Worm (Caenorhabditis elegans) whole organism, L2 larva: ENCODE data around the gene cec-1.

Source experiments
- C34F6.9 ChIP-seq: fragments of 150-350 bp; optimal IDR thresholded peaks from 2 replicates; lab custom pipeline; 2014; ENCODE audit warnings: missing biosample characterization, missing genetic modification characterization
- F13H6.1 ChIP-seq: sonication (generic microtip); optimal IDR thresholded peaks from 2 replicates; lab custom pipeline; 2016; ENCODE audit warnings: missing genetic modification characterization, missing compliant biosample characterization
- R02D3.7 ChIP-seq: fragments of 150-350 bp; optimal IDR thresholded peaks from 2 replicates; lab custom pipeline; 2014; ENCODE audit warnings: missing biosample characterization, missing genetic modification characterization
- Y55F3AM.14 ChIP-seq: fragments of 200-800 bp; sonication (Bioruptor generic); optimal IDR thresholded peaks from 2 replicates; lab custom pipeline; 2018; ENCODE audit warnings: mild to moderate bottlenecking, missing genetic modification characterization, missing compliant biosample characterization
- ZK546.5 ChIP-seq: sonication (generic microtip); optimal IDR thresholded peaks from 2 replicates; lab custom pipeline; 2017; ENCODE audit warnings: missing biosample characterization, missing genetic modification characterization
- alr-1 ChIP-seq: fragments of 150-350 bp; optimal IDR thresholded peaks from 2 replicates; lab custom pipeline; 2014; ENCODE audit warnings: missing biosample characterization, missing genetic modification characterization
- aly-2 ChIP-seq: fragments of 150-350 bp; optimal IDR thresholded peaks from 2 replicates; lab custom pipeline; 2014; ENCODE audit warnings: missing biosample characterization, missing genetic modification characterization
- ama-1 ChIP-seq: fragments of 150-350 bp; optimal IDR thresholded peaks from 2 replicates; lab custom pipeline; 2018; ENCODE audit warnings: inconsistent platforms
- blmp-1 ChIP-seq: sonication (generic microtip); optimal IDR thresholded peaks from 2 replicates; lab custom pipeline; 2017; ENCODE audit warnings: missing genetic modification characterization, mild to moderate bottlenecking, missing compliant biosample characterization, antibody characterized with exemption, moderate library complexity; ENCODE audit not compliant: insufficient read depth
- ceh-16 ChIP-seq: fragments of 150-350 bp; optimal IDR thresholded peaks from 2 replicates; lab custom pipeline; 2014; ENCODE audit warnings: missing biosample characterization, missing genetic modification characterization
- ceh-82 ChIP-seq: fragments of 150-350 bp; optimal IDR thresholded peaks from 2 replicates; lab custom pipeline; 2014; ENCODE audit warnings: missing biosample characterization, missing genetic modification characterization
- crh-2 ChIP-seq: sonication (generic microtip); optimal IDR thresholded peaks from 2 replicates; lab custom pipeline; 2017; ENCODE audit warnings: missing biosample characterization, missing genetic modification characterization
- dmd-4 ChIP-seq: sonication (generic microtip); optimal IDR thresholded peaks from 2 replicates; lab custom pipeline; 2017; ENCODE audit warnings: missing biosample characterization, missing genetic modification characterization
- egl-27 ChIP-seq: sonication (generic microtip); optimal IDR thresholded peaks from 3 replicates; lab custom pipeline; 2017; ENCODE audit warnings: missing biosample characterization, missing genetic modification reagents, missing genetic modification characterization
- elt-1 ChIP-seq: fragments of 150-350 bp; optimal IDR thresholded peaks from 2 replicates; lab custom pipeline; 2014; ENCODE audit warnings: missing biosample characterization, missing genetic modification characterization
- elt-3 ChIP-seq: sonication (generic microtip); optimal IDR thresholded peaks from 2 replicates; lab custom pipeline; 2017; ENCODE audit warnings: missing biosample characterization, missing genetic modification characterization
- fos-1 ChIP-seq: fragments of 150-350 bp; optimal IDR thresholded peaks from 2 replicates; lab custom pipeline; 2014; ENCODE audit warnings: missing biosample characterization, missing genetic modification characterization
- gmeb-1 ChIP-seq: fragments of 150-350 bp; optimal IDR thresholded peaks from 2 replicates; lab custom pipeline; 2014; ENCODE audit warnings: missing biosample characterization, missing genetic modification characterization
- lin-11 ChIP-seq: fragments of 150-350 bp; sonication (generic microtip); optimal IDR thresholded peaks from 2 replicates; lab custom pipeline; 2014; ENCODE audit warnings: missing biosample characterization, missing genetic modification characterization, inconsistent platforms, mixed read lengths
- lin-13 ChIP-seq: fragments of 150-350 bp; optimal IDR thresholded peaks from 2 replicates; lab custom pipeline; 2014; ENCODE audit warnings: missing biosample characterization, missing genetic modification reagents, missing genetic modification characterization
- lin-39 ChIP-seq: fragments of 150-350 bp; optimal IDR thresholded peaks from 2 replicates; lab custom pipeline; 2014; ENCODE audit warnings: missing biosample characterization, missing genetic modification reagents, missing genetic modification characterization
- lsy-2 ChIP-seq, 2 experiments: fragments of 150-350 bp in 1 of 2; sonication (generic microtip) in 1 of 2; optimal IDR thresholded peaks; 2 replicates each; lab custom pipeline; 2014 to 2017; ENCODE audit warnings: missing biosample characterization in 2 of 2, missing genetic modification characterization in 2 of 2
- mab-5 ChIP-seq: fragments of 150-350 bp; optimal IDR thresholded peaks from 2 replicates; lab custom pipeline; 2014; ENCODE audit warnings: missing biosample characterization, missing genetic modification characterization
- mbf-1 ChIP-seq: sonication (generic microtip); optimal IDR thresholded peaks from 2 replicates; lab custom pipeline; 2017; ENCODE audit warnings: missing biosample characterization, missing genetic modification characterization
- mdl-1 ChIP-seq, 2 experiments: fragments of 150-350 bp in 1 of 2; sonication (generic microtip) in 1 of 2; optimal IDR thresholded peaks; 2 replicates each; lab custom pipeline; 2017; ENCODE audit warnings: missing biosample characterization in 2 of 2, missing genetic modification characterization in 2 of 2
- nhr-10 ChIP-seq: sonication (generic microtip); optimal IDR thresholded peaks from 2 replicates; lab custom pipeline; 2017; ENCODE audit warnings: missing biosample characterization, missing genetic modification characterization
- nhr-11 ChIP-seq: fragments of 150-350 bp; optimal IDR thresholded peaks from 2 replicates; lab custom pipeline; 2014; ENCODE audit warnings: missing biosample characterization, missing genetic modification characterization
- nhr-12 ChIP-seq: fragments of 150-350 bp; optimal IDR thresholded peaks from 2 replicates; lab custom pipeline; 2014; ENCODE audit warnings: missing biosample characterization, missing genetic modification characterization
- nhr-129 ChIP-seq: fragments of 150-350 bp; optimal IDR thresholded peaks from 2 replicates; lab custom pipeline; 2014; ENCODE audit warnings: missing biosample characterization, missing genetic modification characterization
- nhr-21 ChIP-seq: fragments of 150-350 bp; optimal IDR thresholded peaks from 2 replicates; lab custom pipeline; 2014; ENCODE audit warnings: missing biosample characterization, missing genetic modification characterization
- nhr-23 ChIP-seq: fragments of 150-350 bp; optimal IDR thresholded peaks from 2 replicates; lab custom pipeline; 2014; ENCODE audit warnings: missing biosample characterization, missing genetic modification reagents, missing genetic modification characterization
- nhr-237 ChIP-seq: fragments of 150-350 bp; optimal IDR thresholded peaks from 2 replicates; lab custom pipeline; 2014; ENCODE audit warnings: missing biosample characterization, missing genetic modification characterization
- nhr-25 ChIP-seq: fragments of 150-350 bp; sonication (generic microtip); optimal IDR thresholded peaks from 3 replicates; lab custom pipeline; 2014; ENCODE audit warnings: missing biosample characterization, missing genetic modification characterization
- nhr-6 ChIP-seq: fragments of 150-350 bp; optimal IDR thresholded peaks from 2 replicates; lab custom pipeline; 2014; ENCODE audit warnings: missing biosample characterization, missing genetic modification characterization
- nhr-77 ChIP-seq: fragments of 150-350 bp; optimal IDR thresholded peaks from 2 replicates; lab custom pipeline; 2014; ENCODE audit warnings: missing biosample characterization, missing genetic modification characterization
- peb-1 ChIP-seq: fragments of 150-350 bp; optimal IDR thresholded peaks from 2 replicates; lab custom pipeline; 2014; ENCODE audit warnings: missing biosample characterization, missing genetic modification characterization
- sem-4 ChIP-seq: fragments of 150-350 bp; optimal IDR thresholded peaks from 2 replicates; lab custom pipeline; 2014; ENCODE audit warnings: missing biosample characterization, missing genetic modification reagents, missing genetic modification characterization
- skn-1 ChIP-seq: sonication (generic microtip); optimal IDR thresholded peaks from 2 replicates; lab custom pipeline; 2017; ENCODE audit warnings: missing biosample characterization, missing genetic modification characterization
- sma-3 ChIP-seq: sonication (generic microtip); optimal IDR thresholded peaks from 2 replicates; lab custom pipeline; 2016; ENCODE audit warnings: missing genetic modification reagents, missing genetic modification characterization, missing compliant biosample characterization
- sma-9 ChIP-seq, 2 experiments: fragments of 150-350 bp in 1 of 2; sonication (generic microtip) in 1 of 2; optimal IDR thresholded peaks; 2 replicates each; lab custom pipeline; 2014 to 2016; ENCODE audit warnings: missing genetic modification characterization in 2 of 2, mild to moderate bottlenecking in 1 of 2, missing biosample characterization in 1 of 2, missing compliant biosample characterization in 1 of 2, missing genetic modification reagents in 1 of 2, moderate library complexity in 1 of 2
- snpc-4 ChIP-seq: fragments of 150-350 bp; optimal IDR thresholded peaks from 2 replicates; lab custom pipeline; 2014; ENCODE audit warnings: missing biosample characterization, missing genetic modification characterization
- unc-39 ChIP-seq: fragments of 150-350 bp; optimal IDR thresholded peaks from 2 replicates; lab custom pipeline; 2014; ENCODE audit warnings: missing biosample characterization, missing genetic modification characterization
- unc-55 ChIP-seq: fragments of 150-350 bp; sonication (generic microtip); optimal IDR thresholded peaks from 3 replicates; lab custom pipeline; 2014; ENCODE audit warnings: missing biosample characterization, missing genetic modification reagents, missing genetic modification characterization
- unc-62 ChIP-seq: fragments of 150-350 bp; optimal IDR thresholded peaks from 2 replicates; lab custom pipeline; 2014; ENCODE audit warnings: missing biosample characterization, missing genetic modification reagents, missing genetic modification characterization
- zag-1 ChIP-seq: fragments of 150-350 bp; optimal IDR thresholded peaks from 2 replicates; lab custom pipeline; 2014; ENCODE audit warnings: missing biosample characterization, missing genetic modification characterization
- ztf-1 ChIP-seq: fragments of 200-800 bp; sonication (Bioruptor generic); conservative IDR thresholded peaks from 2 replicates; pipeline ENCODE4 v1.3.6; 2022; ENCODE audit warnings: missing genetic modification characterization, missing compliant biosample characterization
- ztf-11 ChIP-seq: sonication (generic microtip); optimal IDR thresholded peaks from 2 replicates; lab custom pipeline; 2017; ENCODE audit warnings: missing biosample characterization, missing genetic modification characterization
- ztf-4 ChIP-seq: fragments of 150-350 bp; optimal IDR thresholded peaks from 2 replicates; lab custom pipeline; 2014; ENCODE audit warnings: missing biosample characterization, missing genetic modification characterization

Gene cec-1

ce11 chrIII:8409166-8409565, 17.0 kb upstream of the cec-1 start, which contains the start of gene ZK353.9:
Gene ZK353.9 (plus strand): TSS chrIII:8409496.
- no peak for TF ChIP-seq C34F6.9 (tag; lab: Kevin White, UChicago)
- no peak for TF ChIP-seq snpc-4 (tag; lab: Kevin White, UChicago)
- no peak for TF ChIP-seq unc-55 (GFP tag; lab: Kevin White, UChicago)
- TF ChIP-seq peb-1 (tag; lab: Kevin White, UChicago): no peak
- no peak for TF ChIP-seq R02D3.7 (tag; lab: Kevin White, UChicago)
- no peak for TF ChIP-seq lsy-2 (tag; optimal IDR thresholded peaks at IDR 0.05; lab: Kevin White, UChicago)

DNA sequence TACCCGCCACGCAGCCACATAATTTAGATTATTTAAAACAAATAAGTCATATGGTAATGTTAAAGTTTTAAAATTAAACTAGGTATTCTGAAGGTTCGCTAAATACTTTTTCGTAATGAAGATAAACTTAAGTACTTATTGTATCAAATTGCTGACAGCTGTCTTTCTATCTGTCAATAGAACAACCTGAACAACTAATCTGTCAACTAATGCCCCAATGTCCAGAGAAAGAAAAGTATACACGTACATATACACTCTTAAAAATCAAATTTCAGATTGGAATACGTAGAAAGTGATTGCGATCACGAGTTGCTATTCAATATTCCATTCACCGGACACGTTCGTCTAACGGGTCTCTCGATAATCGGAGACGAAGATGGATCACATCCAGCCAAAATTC, 15.4 kb upstream of the cec-1 start:
- TF ChIP-seq ztf-4: no peak
- no peak for TF ChIP-seq ama-1 (lab: Kevin White, UChicago)
- no peak for TF ChIP-seq sma-9 (GFP tag; optimal IDR thresholded peaks at IDR 0.05; lab: Kevin White, UChicago)
- no peak for TF ChIP-seq sma-9 (tag; optimal IDR thresholded peaks at IDR 0.05; lab: Kevin White, UChicago)
- no peak for TF ChIP-seq skn-1 (tag; lab: Kevin White, UChicago)
- TF ChIP-seq mab-5: no peak
- TF ChIP-seq unc-62 (GFP tag; lab: Kevin White, UChicago): no peak
- TF ChIP-seq egl-27 (tag; lab: Kevin White, UChicago): no peak

ce11 chrIII:8411976-8412375, 14.2 kb upstream of the cec-1 start:
- TF ChIP-seq egl-27 (tag; lab: Kevin White, UChicago) (peak; percentile 28), ztf-11 (tag; lab: Kevin White, UChicago) (no peak), nhr-21 (tag; lab: Kevin White, UChicago) (peak; percentile 31), skn-1 (tag; lab: Kevin White, UChicago) (peak; percentile 8), snpc-4 (tag; lab: Kevin White, UChicago) (peak; percentile 33), nhr-6 (tag; lab: Kevin White, UChicago) (peak; percentile 49), ZK546.5 (no peak), crh-2 (tag; lab: Kevin White, UChicago) (peak; percentile 91), lin-13 (peak; percentile 58), nhr-12 (tag; lab: Kevin White, UChicago) (no peak), mbf-1 (tag; lab: Kevin White, UChicago) (no peak), nhr-25 (peak; percentile 88), unc-62 (GFP tag; lab: Kevin White, UChicago) (no peak), sem-4 (tag; lab: Kevin White, UChicago) (peak; percentile 66), ama-1 (lab: Kevin White, UChicago) (peak; percentile 38), nhr-10 (no peak), elt-1 (tag; lab: Kevin White, UChicago) (no peak), lin-39 (tag; lab: Kevin White, UChicago) (no peak), blmp-1 (tag; lab: Kevin White, UChicago) (peak; percentile 25), lin-11 (tag; lab: Kevin White, UChicago) (peak; percentile 20), fos-1 (tag; lab: Kevin White, UChicago) (peak; percentile 86), ceh-16 (tag; lab: Kevin White, UChicago) (no peak), Y55F3AM.14 (peak; percentile 62), zag-1 (tag; lab: Kevin White, UChicago) (peak; percentile 84), F13H6.1 (tag; lab: Kevin White, UChicago) (peak; percentile 77), peb-1 (tag; lab: Kevin White, UChicago) (no peak), unc-39 (tag; lab: Kevin White, UChicago) (no peak), sma-9 (GFP tag; optimal IDR thresholded peaks at IDR 0.05; lab: Kevin White, UChicago) (peak; percentile 44), sma-9 (tag; optimal IDR thresholded peaks at IDR 0.05; lab: Kevin White, UChicago) (no peak), elt-3 (no peak), nhr-129 (tag; lab: Kevin White, UChicago) (peak; percentile 88), alr-1 (tag; lab: Kevin White, UChicago) (no peak), lsy-2 (tag; optimal IDR thresholded peaks at IDR 0.05; lab: Kevin White, UChicago) (peak; percentile 72 to 94), unc-55 (GFP tag; lab: Kevin White, UChicago) (peak; percentile 91), sma-3 (GFP tag; lab: Kevin White, UChicago) (peak; percentile 36), gmeb-1 (tag; lab: Kevin White, UChicago) (peak; percentile 47), C34F6.9 (tag; lab: Kevin White, UChicago) (peak; percentile 93), ztf-1 (GFP tag; lab: Robert Waterston, UW) (no peak), dmd-4 (tag; lab: Kevin White, UChicago) (no peak), nhr-23 (no peak), nhr-77 (tag; lab: Kevin White, UChicago) (no peak), nhr-237 (tag; lab: Kevin White, UChicago) (no peak), ceh-82 (tag; lab: Kevin White, UChicago) (no peak), mdl-1 (tag; optimal IDR thresholded peaks at IDR 0.05; lab: Kevin White, UChicago) (peak in 1 of 2 experiments; percentile 28), R02D3.7 (tag; lab: Kevin White, UChicago) (no peak), nhr-11 (tag; lab: Kevin White, UChicago) (no peak), mab-5 (peak; percentile 57), aly-2 (no peak), ztf-4 (no peak)
- TF ChIP-seq, all 48 proteins: peak for 25
